Worm (Caenorhabditis elegans) whole organism, L1 larva: Measurements from ENCODE around the gene srt-29.

Experiments
- C04F5.9 ChIP-seq: sonication (generic microtip); optimal IDR thresholded peaks from 2 replicates; lab custom pipeline; 2016; ENCODE audit warnings: missing genetic modification characterization, missing compliant biosample characterization
- F16B12.6 ChIP-seq: fragments of 150-350 bp; optimal IDR thresholded peaks from 2 replicates; lab custom pipeline; 2014; ENCODE audit warnings: missing biosample characterization, missing genetic modification characterization
- Y116A8C.19 ChIP-seq: sonication (generic microtip); optimal IDR thresholded peaks from 2 replicates; lab custom pipeline; 2016; ENCODE audit warnings: missing compliant biosample characterization, missing genetic modification characterization, borderline replicate concordance
- aha-1 ChIP-seq: fragments of 150-350 bp; optimal IDR thresholded peaks from 2 replicates; lab custom pipeline; 2014; ENCODE audit warnings: missing biosample characterization, missing genetic modification characterization
- ama-1 ChIP-seq: fragments of 150-350 bp; optimal IDR thresholded peaks from 2 replicates; lab custom pipeline; 2014
- blmp-1 ChIP-seq: fragments of 150-350 bp; optimal IDR thresholded peaks from 2 replicates; lab custom pipeline; 2014; ENCODE audit warnings: missing biosample characterization, missing genetic modification characterization
- ceh-8 ChIP-seq: fragments of 200-800 bp; sonication (Bioruptor generic); optimal IDR thresholded peaks from 2 replicates; lab custom pipeline; 2018; ENCODE audit warnings: mild to moderate bottlenecking, missing genetic modification characterization, moderate library complexity, missing compliant biosample characterization
- efl-3 ChIP-seq: fragments of 200-800 bp; sonication (Bioruptor generic); optimal IDR thresholded peaks from 2 replicates; lab custom pipeline; 2018; ENCODE audit warnings: mild to moderate bottlenecking, missing genetic modification characterization, missing compliant biosample characterization
- egl-27 ChIP-seq, 2 experiments: fragments of 150-350 bp in 1 of 2; sonication (generic microtip); optimal IDR thresholded peaks; 3 replicates each; lab custom pipeline; 2017 to 2018; ENCODE audit warnings: missing biosample characterization in 2 of 2, missing genetic modification characterization in 2 of 2, missing genetic modification reagents in 2 of 2
- elt-2 ChIP-seq: sonication (generic microtip); optimal IDR thresholded peaks from 2 replicates; lab custom pipeline; 2016; ENCODE audit warnings: missing genetic modification characterization, mild to moderate bottlenecking, inconsistent platforms, missing compliant biosample characterization, missing genetic modification reagents
- elt-3 ChIP-seq, 6 experiments: fragments of 150-350 bp in 1 of 6; sonication (generic microtip); optimal IDR thresholded peaks; 2 replicates each; lab custom pipeline; 2017 to 2018; ENCODE audit warnings: missing biosample characterization in 6 of 6, missing genetic modification characterization in 6 of 6, inconsistent platforms in 1 of 6
- fkh-4 ChIP-seq: sonication (generic microtip); optimal IDR thresholded peaks from 2 replicates; lab custom pipeline; 2016; ENCODE audit warnings: missing compliant biosample characterization, missing genetic modification characterization, borderline replicate concordance
- fkh-8 ChIP-seq: sonication (generic microtip); optimal IDR thresholded peaks from 2 replicates; lab custom pipeline; 2016; ENCODE audit warnings: mild to moderate bottlenecking, missing genetic modification characterization, missing compliant biosample characterization
- hlh-17 ChIP-seq: fragments of 200-800 bp; sonication (Bioruptor generic); optimal IDR thresholded peaks from 2 replicates; lab custom pipeline; 2018; ENCODE audit warnings: missing genetic modification characterization, mild to moderate bottlenecking, missing compliant biosample characterization, moderate library complexity, borderline replicate concordance
- hlh-4 ChIP-seq: sonication (generic microtip); optimal IDR thresholded peaks from 2 replicates; lab custom pipeline; 2016; ENCODE audit warnings: mild to moderate bottlenecking, missing genetic modification characterization, missing compliant biosample characterization
- hpl-2 ChIP-seq: fragments of 150-350 bp; optimal IDR thresholded peaks from 2 replicates; lab custom pipeline; 2014; ENCODE audit warnings: missing biosample characterization, missing genetic modification reagents, missing genetic modification characterization
- jun-1 ChIP-seq: fragments of 150-350 bp; optimal IDR thresholded peaks from 2 replicates; lab custom pipeline; 2014; ENCODE audit warnings: missing biosample characterization, missing genetic modification reagents, missing genetic modification characterization
- lin-35 ChIP-seq, 2 experiments: fragments of 150-350 bp; optimal IDR thresholded peaks; 2 replicates each; lab custom pipeline; 2014; ENCODE audit warnings: missing biosample characterization in 2 of 2, missing genetic modification characterization in 2 of 2, missing genetic modification reagents in 2 of 2
- lin-39 ChIP-seq: fragments of 150-350 bp; optimal IDR thresholded peaks from 2 replicates; lab custom pipeline; 2014; ENCODE audit warnings: missing biosample characterization, missing genetic modification reagents, missing genetic modification characterization
- nhr-11 ChIP-seq: fragments of 150-350 bp; optimal IDR thresholded peaks from 2 replicates; lab custom pipeline; 2014; ENCODE audit warnings: missing biosample characterization, missing genetic modification characterization
- nhr-20 ChIP-seq: sonication (generic microtip); optimal IDR thresholded peaks from 2 replicates; lab custom pipeline; 2016; ENCODE audit warnings: mild to moderate bottlenecking, missing genetic modification characterization, missing compliant biosample characterization
- nhr-237 ChIP-seq: fragments of 150-350 bp; optimal IDR thresholded peaks from 2 replicates; lab custom pipeline; 2014; ENCODE audit warnings: missing biosample characterization, missing genetic modification characterization
- nhr-71 ChIP-seq: sonication (generic microtip); optimal IDR thresholded peaks from 2 replicates; lab custom pipeline; 2016; ENCODE audit warnings: mild to moderate bottlenecking, missing genetic modification characterization, moderate library complexity, missing compliant biosample characterization
- nhr-76 ChIP-seq: sonication (generic microtip); optimal IDR thresholded peaks from 2 replicates; lab custom pipeline; 2017; ENCODE audit warnings: missing biosample characterization, missing genetic modification characterization
- nhr-77 ChIP-seq: fragments of 150-350 bp; optimal IDR thresholded peaks from 2 replicates; lab custom pipeline; 2014; ENCODE audit warnings: missing biosample characterization, missing genetic modification characterization
- nhr-84 ChIP-seq: sonication (generic microtip); optimal IDR thresholded peaks from 2 replicates; lab custom pipeline; 2017; ENCODE audit warnings: missing biosample characterization, missing genetic modification characterization
- nhr-85 ChIP-seq: sonication (generic microtip); peaks from one replicate; lab custom pipeline; 2016; ENCODE audit warnings: missing genetic modification characterization, inconsistent platforms, missing compliant biosample characterization
- nhr-90 ChIP-seq: sonication (generic microtip); optimal IDR thresholded peaks from 2 replicates; lab custom pipeline; 2016; ENCODE audit warnings: mild to moderate bottlenecking, missing genetic modification characterization, missing compliant biosample characterization; ENCODE audit not compliant: poor library complexity
- skn-1 ChIP-seq: fragments of 150-350 bp; optimal IDR thresholded peaks from 2 replicates; lab custom pipeline; 2014; ENCODE audit warnings: missing biosample characterization, missing genetic modification characterization
- snpc-4 ChIP-seq: fragments of 150-350 bp; optimal IDR thresholded peaks from 2 replicates; lab custom pipeline; 2014; ENCODE audit warnings: missing biosample characterization, missing genetic modification characterization
- sup-37 ChIP-seq: fragments of 200-800 bp; sonication (Bioruptor generic); optimal IDR thresholded peaks from 2 replicates; lab custom pipeline; 2018; ENCODE audit warnings: mild to moderate bottlenecking, missing genetic modification characterization, missing compliant biosample characterization
- tbx-2 ChIP-seq: sonication (generic microtip); optimal IDR thresholded peaks from 2 replicates; lab custom pipeline; 2016; ENCODE audit warnings: missing genetic modification characterization, missing compliant biosample characterization
- tlp-1 ChIP-seq: fragments of 150-350 bp; optimal IDR thresholded peaks from 2 replicates; lab custom pipeline; 2014; ENCODE audit warnings: missing biosample characterization, missing genetic modification characterization
- unc-62 ChIP-seq: fragments of 150-350 bp; optimal IDR thresholded peaks from 2 replicates; lab custom pipeline; 2014; ENCODE audit warnings: missing biosample characterization, missing genetic modification reagents, missing genetic modification characterization
- unc-86 ChIP-seq: sonication (generic microtip); optimal IDR thresholded peaks from 2 replicates; lab custom pipeline; 2016; ENCODE audit warnings: missing genetic modification characterization, missing compliant biosample characterization
- unc-98 ChIP-seq: fragments of 200-800 bp; sonication (Bioruptor generic); IDR thresholded peaks from 2 replicates; pipeline ENCODE4 v1.3.6; 2022; ENCODE audit warnings: missing genetic modification characterization, missing compliant biosample characterization
- xbp-1 ChIP-seq: sonication (generic microtip); optimal IDR thresholded peaks from 2 replicates; lab custom pipeline; 2016; ENCODE audit warnings: missing genetic modification characterization, missing compliant biosample characterization
- zip-4 ChIP-seq: fragments of 200-800 bp; sonication (Bioruptor generic); optimal IDR thresholded peaks from 2 replicates; lab custom pipeline; 2018; ENCODE audit warnings: mild to moderate bottlenecking, missing genetic modification characterization, moderate library complexity, missing compliant biosample characterization
- ztf-11 ChIP-seq, 2 experiments: sonication (generic microtip); optimal IDR thresholded peaks; 2 replicates each; lab custom pipeline; 2016 to 2017; ENCODE audit warnings: missing genetic modification characterization in 2 of 2, missing biosample characterization in 1 of 2, missing compliant biosample characterization in 1 of 2

srt-29 gene

ce11 chrV:2739607-2740006 is 20.7 kb upstream of the srt-29 start:
- TF ChIP-seq snpc-4 (peak; percentile 63), skn-1 (tag; lab: Kevin White, UChicago) (no peak), unc-62 (GFP tag; lab: Kevin White, UChicago) (no peak), elt-2 (tag; lab: Kevin White, UChicago) (no peak)

- no peak for TF ChIP-seq nhr-20 (tag; lab: Kevin White, UChicago)
- TF ChIP-seq fkh-8 (tag; lab: Kevin White, UChicago), result peak; percentile 18
Measured at ce11 chrV:2738174-2738573, 19.2 kb upstream of the srt-29 start, which contains the start of gene srg-56. TSS of gene srg-56 (minus strand) at chrV:2738274.

ce11 chrV:2734360-2734759 is 15.4 kb upstream of the srt-29 start, which contains the start of gene srg-57:
TSS of gene srg-57 (minus strand) at chrV:2734460.
- TF ChIP-seq aha-1 (tag; lab: Kevin White, UChicago) (no peak), F16B12.6 (tag; lab: Kevin White, UChicago) (no peak), nhr-76 (no peak), nhr-85 (tag; lab: Kevin White, UChicago) (no peak), jun-1 (tag; lab: Kevin White, UChicago) (no peak), blmp-1 (tag; lab: Kevin White, UChicago) (no peak), hlh-17 (GFP tag; lab: Kevin White, UChicago) (no peak), efl-3 (GFP tag; lab: Kevin White, UChicago) (no peak), nhr-77 (tag; lab: Kevin White, UChicago) (no peak)

ce11 chrV:2730784-2731480 is 12.0 kb upstream of the srt-29 start, which contains the start of gene dod-3:
TSS of gene dod-3 (minus strand) at chrV:2731098.
- no peak for TF ChIP-seq zip-4
- TF ChIP-seq lin-35 (GFP tag; optimal IDR thresholded peaks at IDR 0.05; lab: Kevin White, UChicago), result no peak
- peak; percentile 98 for TF ChIP-seq elt-2 (tag; lab: Kevin White, UChicago)
- TF ChIP-seq fkh-4 (tag; lab: Kevin White, UChicago), result no peak
- TF ChIP-seq unc-86 (tag; lab: Kevin White, UChicago), result no peak
- TF ChIP-seq nhr-90 (tag; lab: Kevin White, UChicago), result peak; percentile 43
- TF ChIP-seq ama-1 (lab: Kevin White, UChicago), result peak; percentile 8
- no peak for TF ChIP-seq xbp-1 (tag; lab: Kevin White, UChicago)
- TF ChIP-seq unc-98, result no peak
- TF ChIP-seq nhr-20 (tag; lab: Kevin White, UChicago), result no peak
- no peak for TF ChIP-seq nhr-11 (tag; lab: Kevin White, UChicago)
- TF ChIP-seq, all 84 proteins: peak for 3

- TF ChIP-seq C04F5.9 (tag; lab: Kevin White, UChicago) (no peak), efl-3 (GFP tag; lab: Kevin White, UChicago) (no peak), egl-27 (tag; optimal IDR thresholded peaks at IDR 0.05; lab: Kevin White, UChicago) (no peak), lin-35 (GFP tag; optimal IDR thresholded peaks at IDR 0.05; lab: Kevin White, UChicago) (no peak), nhr-84 (tag; lab: Kevin White, UChicago) (no peak), unc-62 (GFP tag; lab: Kevin White, UChicago) (no peak), lin-39 (tag; lab: Kevin White, UChicago) (no peak), tbx-2 (tag; lab: Kevin White, UChicago) (no peak), elt-2 (tag; lab: Kevin White, UChicago) (no peak), ceh-8 (GFP tag; lab: Kevin White, UChicago) (no peak), nhr-237 (tag; lab: Kevin White, UChicago) (no peak), hlh-4 (tag; lab: Kevin White, UChicago) (no peak), tlp-1 (tag; lab: Kevin White, UChicago) (no peak), nhr-71 (tag; lab: Kevin White, UChicago) (no peak), elt-3 (tag; optimal IDR thresholded peaks at IDR 0.05; lab: Kevin White, UChicago) (no peak), ztf-11 (tag; optimal IDR thresholded peaks at IDR 0.05; lab: Kevin White, UChicago) (no peak), F16B12.6 (tag; lab: Kevin White, UChicago) (no peak), hpl-2 (GFP tag; lab: Kevin White, UChicago) (no peak), Y116A8C.19 (no peak), sup-37 (no peak)
Measured at ce11 chrV:2728236-2728635, 9.3 kb upstream of the srt-29 start, which contains the start of gene str-33. TSS of gene str-33 (plus strand) at chrV:2728536.
